Fruit fly (Drosophila melanogaster): ENCODE data around the gene Hmu.

Gene Hmu

dm6 chr3R:27289638-27290037, 1.1 kb downstream of the Hmu start (continued):
- TF ChIP-seq prd (optimal IDR thresholded peaks at IDR 0.05) (no peak), prd (GFP tag; IDR thresholded peaks at IDR 0.05) (peak; percentile 38; the same call in 2 of the 3 replicates), CG14050 (GFP tag; IDR thresholded peaks at IDR 0.05) (no peak), lov (optimal IDR thresholded peaks at IDR 0.05) (no peak), lov (GFP tag; IDR thresholded peaks at IDR 0.05) (no peak), CG4820 (GFP tag; optimal IDR thresholded peaks at IDR 0.05) (no peak), fru (optimal IDR thresholded peaks at IDR 0.05) (no peak), CG10654 (GFP tag; optimal IDR thresholded peaks at IDR 0.05) (peak; percentile 2), zen (tag; optimal IDR thresholded peaks at IDR 0.05) (no peak), CG12942 (GFP tag; optimal IDR thresholded peaks at IDR 0.05) (no peak), CG32767 (GFP tag; IDR thresholded peaks at IDR 0.05) (no peak), CG7987 (GFP tag; optimal IDR thresholded peaks at IDR 0.05) (peak; percentile 74), MESR4 (GFP tag; optimal IDR thresholded peaks at IDR 0.05) (no peak), klu (GFP tag; IDR thresholded peaks at IDR 0.05) (no peak), Ssrp (tag; optimal IDR thresholded peaks at IDR 0.05) (peak; percentile 25), Mrtf (GFP tag; IDR thresholded peaks at IDR 0.05) (0 out of 3 replicates have a peak, but pooled peaks have one; percentile 51), schlank (tag; optimal IDR thresholded peaks at IDR 0.05) (peak; percentile 13), en (GFP tag; optimal IDR thresholded peaks at IDR 0.05) (no peak), CG9215 (GFP tag; IDR thresholded peaks at IDR 0.05) (peak; percentile 46; the same call in 1 of the 2 replicates), bsh (GFP tag; optimal IDR thresholded peaks at IDR 0.05) (peak in 1 of 2 experiments; percentile 64), CG18011 (GFP tag; optimal IDR thresholded peaks at IDR 0.05) (no peak), CG6272 (GFP tag; IDR thresholded peaks at IDR 0.05) (no peak), CG2678 (tag; optimal IDR thresholded peaks at IDR 0.05) (peak; percentile 69), Fer2 (tag; optimal IDR thresholded peaks at IDR 0.05) (peak; percentile 19), GATAe (GFP tag; conservative IDR thresholded peaks at IDR 0.05) (no peak), CG34422 (GFP tag; IDR thresholded peaks at IDR 0.05) (peak; percentile 36; the same call in 1 of the 3 replicates), Ets97D (GFP tag; optimal IDR thresholded peaks at IDR 0.05) (no peak), CG8944 (GFP tag; optimal IDR thresholded peaks at IDR 0.05) (no peak), salm (tag; optimal IDR thresholded peaks at IDR 0.05) (no peak), CG1792 (GFP tag; optimal IDR thresholded peaks at IDR 0.05) (no peak), CG4328 (GFP tag; optimal IDR thresholded peaks at IDR 0.05) (no peak), CG32772 (GFP tag; IDR thresholded peaks at IDR 0.05) (peak; percentile 18; the same call in 1 of the 2 replicates), Hr51 (GFP tag; optimal IDR thresholded peaks at IDR 0.05) (peak in 1 of 2 experiments; percentile 1), zf30C (GFP tag; optimal IDR thresholded peaks at IDR 0.05) (no peak)

dm6 chr3R:27292159-27292880, 3.8 kb downstream of the Hmu start, which contains the start of gene CG3348:
Gene CG3348, minus strand, starts transcription at chr3R:27292209.
- peak; percentile 11 for TF ChIP-seq sug (tag; optimal IDR thresholded peaks at IDR 0.05)
- peak; percentile 15 for TF ChIP-seq CG11398 (GFP tag; optimal IDR thresholded peaks at IDR 0.05)
- TF ChIP-seq ase (GFP tag; IDR thresholded peaks at IDR 0.05): no peak
- TF ChIP-seq Scr (GFP tag; IDR thresholded peaks at IDR 0.05; ENCODE audit: partially characterized antibody): no peak
- TF ChIP-seq Abd-B (GFP tag; optimal IDR thresholded peaks at IDR 0.05): peak; percentile 57
- TF ChIP-seq ham (GFP tag; IDR thresholded peaks at IDR 0.05): peak; percentile 40; the same call in 1 of the 2 replicates
- TF ChIP-seq CG16815 (GFP tag; optimal IDR thresholded peaks at IDR 0.05): peak; percentile 64
- TF ChIP-seq lab (GFP tag; optimal IDR thresholded peaks at IDR 0.05): peak; percentile 91
- TF ChIP-seq CG6813 (GFP tag; optimal IDR thresholded peaks at IDR 0.05): no peak
- TF ChIP-seq stwl (tag; optimal IDR thresholded peaks at IDR 0.05): no peak
- TF ChIP-seq zfh1 (GFP tag; IDR thresholded peaks at IDR 0.05): peak; percentile 83
- TF ChIP-seq dpn (GFP tag; optimal IDR thresholded peaks at IDR 0.05): peak; percentile 40 to 52
- TF ChIP-seq ssp (GFP tag; IDR thresholded peaks at IDR 0.05): peak; percentile 64
- TF ChIP-seq en (GFP tag; optimal IDR thresholded peaks at IDR 0.05): no peak
- peak; percentile 61 for TF ChIP-seq Side (GFP tag; optimal IDR thresholded peaks at IDR 0.05)
- no peak for TF ChIP-seq trh (GFP tag; optimal IDR thresholded peaks at IDR 0.05)
- no peak for TF ChIP-seq E2f2 (GFP tag; IDR thresholded peaks at IDR 0.05)
- TF ChIP-seq lola (GFP tag; optimal IDR thresholded peaks at IDR 0.05): no peak
- no peak for TF ChIP-seq Sox100B (GFP tag; optimal IDR thresholded peaks at IDR 0.05)

All from whole organism, embryonic.